Worm (Caenorhabditis elegans) whole organism, late embryonic: ENCODE data around the gene C06G3.3.

Experiments
- C38D4.7 ChIP-seq: fragments of 200-800 bp; sonication (Bioruptor generic); optimal IDR thresholded peaks from 2 replicates; lab custom pipeline; 2018; ENCODE audit warnings: mild to moderate bottlenecking, missing genetic modification characterization, moderate library complexity, missing compliant biosample characterization
- F13H6.1 ChIP-seq: sonication (generic microtip); optimal IDR thresholded peaks from 2 replicates; lab custom pipeline; 2016; ENCODE audit warnings: missing genetic modification characterization, missing compliant biosample characterization
- K02D7.2 ChIP-seq: sonication (generic microtip); optimal IDR thresholded peaks from 2 replicates; lab custom pipeline; 2017; ENCODE audit warnings: mild to moderate bottlenecking, missing genetic modification characterization, missing compliant biosample characterization
- T23F11.4 ChIP-seq: fragments of 200-800 bp; sonication (Bioruptor generic); optimal IDR thresholded peaks from 2 replicates; lab custom pipeline; 2018; ENCODE audit warnings: mild to moderate bottlenecking, missing genetic modification characterization, missing compliant biosample characterization
- ahr-1 ChIP-seq: sonication (generic microtip); optimal IDR thresholded peaks from 2 replicates; lab custom pipeline; 2016; ENCODE audit warnings: missing genetic modification characterization, missing compliant biosample characterization
- ceh-14 ChIP-seq: sonication (generic microtip); optimal IDR thresholded peaks from 2 replicates; lab custom pipeline; 2016; ENCODE audit warnings: missing genotype, missing genetic modification characterization, missing compliant biosample characterization
- ceh-18 ChIP-seq: sonication (generic microtip); optimal IDR thresholded peaks from 2 replicates; lab custom pipeline; 2016; ENCODE audit warnings: missing genetic modification characterization, missing compliant biosample characterization
- ceh-2 ChIP-seq: sonication (generic microtip); optimal IDR thresholded peaks from 2 replicates; lab custom pipeline; 2016; ENCODE audit warnings: missing genotype, missing genetic modification characterization, missing compliant biosample characterization
- ceh-22 ChIP-seq: sonication (generic microtip); optimal IDR thresholded peaks from 2 replicates; lab custom pipeline; 2017; ENCODE audit warnings: missing biosample characterization, missing genetic modification characterization
- ceh-30 ChIP-seq: fragments of 150-350 bp; optimal IDR thresholded peaks from 2 replicates; lab custom pipeline; 2014; ENCODE audit warnings: missing biosample characterization, missing genetic modification characterization
- ceh-31 ChIP-seq: sonication (generic microtip); optimal IDR thresholded peaks from 2 replicates; lab custom pipeline; 2016; ENCODE audit warnings: missing genetic modification characterization, missing compliant biosample characterization
- ceh-34 ChIP-seq: sonication (generic microtip); optimal IDR thresholded peaks from 2 replicates; lab custom pipeline; 2016; ENCODE audit warnings: mild to moderate bottlenecking, missing genetic modification characterization, missing compliant biosample characterization
- ceh-45 ChIP-seq: fragments of 200-800 bp; sonication (Bioruptor generic); IDR thresholded peaks from 2 replicates; pipeline ENCODE4 v1.3.6; 2022; ENCODE audit warnings: missing genetic modification reagents, missing genetic modification characterization, missing compliant biosample characterization
- ceh-6 ChIP-seq: fragments of 200-800 bp; sonication (Bioruptor generic); optimal IDR thresholded peaks from 2 replicates; lab custom pipeline; 2018; ENCODE audit warnings: mild to moderate bottlenecking, missing genetic modification characterization, missing compliant biosample characterization
- che-1 ChIP-seq: sonication (generic microtip); optimal IDR thresholded peaks from 2 replicates; lab custom pipeline; 2016; ENCODE audit warnings: mild to moderate bottlenecking, missing genetic modification characterization, missing compliant biosample characterization
- dve-1 ChIP-seq: sonication (generic microtip); optimal IDR thresholded peaks from 2 replicates; lab custom pipeline; 2017; ENCODE audit warnings: antibody characterized with exemption, mild to moderate bottlenecking, missing genetic modification characterization, missing compliant biosample characterization
- elt-2 ChIP-seq: sonication (generic microtip); optimal IDR thresholded peaks from 2 replicates; lab custom pipeline; 2016; ENCODE audit warnings: missing genetic modification reagents, missing genetic modification characterization, missing compliant biosample characterization
- ets-4 ChIP-seq: sonication (generic microtip); optimal IDR thresholded peaks from 2 replicates; lab custom pipeline; 2016; ENCODE audit warnings: missing genetic modification characterization, missing compliant biosample characterization
- eyg-1 ChIP-seq: sonication (generic microtip); optimal IDR thresholded peaks from 2 replicates; lab custom pipeline; 2016; ENCODE audit warnings: missing genotype, missing genetic modification characterization, missing compliant biosample characterization
- fax-1 ChIP-seq: sonication (generic microtip); optimal IDR thresholded peaks from 2 replicates; lab custom pipeline; 2016; ENCODE audit warnings: missing genotype, missing genetic modification characterization, missing compliant biosample characterization
- fkh-10 ChIP-seq: fragments of 150-350 bp; optimal IDR thresholded peaks from 2 replicates; lab custom pipeline; 2014; ENCODE audit warnings: missing biosample characterization, missing genetic modification reagents, missing genetic modification characterization
- fkh-6 ChIP-seq: sonication (generic microtip); optimal IDR thresholded peaks from 2 replicates; lab custom pipeline; 2016; ENCODE audit warnings: missing genetic modification characterization, missing compliant biosample characterization
- gmeb-2 ChIP-seq: sonication (generic microtip); optimal IDR thresholded peaks from 2 replicates; lab custom pipeline; 2016; ENCODE audit warnings: missing genetic modification characterization, inconsistent platforms, missing compliant biosample characterization
- hlh-15 ChIP-seq: sonication (generic microtip); optimal IDR thresholded peaks from 2 replicates; lab custom pipeline; 2016; ENCODE audit warnings: missing genetic modification characterization, missing compliant biosample characterization
- hlh-30 ChIP-seq: sonication (generic microtip); optimal IDR thresholded peaks from 2 replicates; lab custom pipeline; 2017; ENCODE audit warnings: antibody characterized with exemption, missing genetic modification characterization, missing compliant biosample characterization; ENCODE audit not compliant: insufficient read depth
- hlh-6 ChIP-seq: sonication (generic microtip); optimal IDR thresholded peaks from 2 replicates; lab custom pipeline; 2016; ENCODE audit warnings: missing genotype, missing genetic modification characterization, missing compliant biosample characterization
- lim-6 ChIP-seq: sonication (generic microtip); optimal IDR thresholded peaks from 2 replicates; lab custom pipeline; 2016; ENCODE audit warnings: missing genetic modification characterization, missing compliant biosample characterization
- lin-11 ChIP-seq: fragments of 200-800 bp; sonication (Bioruptor generic); optimal IDR thresholded peaks from 2 replicates; lab custom pipeline; 2018; ENCODE audit warnings: mild to moderate bottlenecking, missing genetic modification characterization, missing compliant biosample characterization
- nfya-1 ChIP-seq: sonication (generic microtip); optimal IDR thresholded peaks from 2 replicates; lab custom pipeline; 2017; ENCODE audit warnings: missing genetic modification characterization, mild to moderate bottlenecking, missing compliant biosample characterization, antibody characterized with exemption, moderate library complexity
- nhr-11 ChIP-seq: fragments of 150-350 bp; optimal IDR thresholded peaks from 2 replicates; lab custom pipeline; 2014; ENCODE audit warnings: missing biosample characterization, missing genetic modification characterization
- npax-4 ChIP-seq: sonication (generic microtip); optimal IDR thresholded peaks from 2 replicates; lab custom pipeline; 2016; ENCODE audit warnings: missing genetic modification characterization, missing compliant biosample characterization
- odd-2 ChIP-seq: sonication (generic microtip); optimal IDR thresholded peaks from 2 replicates; lab custom pipeline; 2017; ENCODE audit warnings: antibody characterized with exemption, mild to moderate bottlenecking, missing genetic modification characterization, missing compliant biosample characterization
- pag-3 ChIP-seq: sonication (generic microtip); optimal IDR thresholded peaks from 2 replicates; lab custom pipeline; 2016; ENCODE audit warnings: missing compliant biosample characterization, missing genetic modification characterization, borderline replicate concordance
- pax-1 ChIP-seq: fragments of 150-350 bp; optimal IDR thresholded peaks from 2 replicates; lab custom pipeline; 2014; ENCODE audit warnings: missing biosample characterization, missing genetic modification characterization
- pha-2 ChIP-seq: sonication (generic microtip); optimal IDR thresholded peaks from 2 replicates; lab custom pipeline; 2017; ENCODE audit warnings: mild to moderate bottlenecking, missing genetic modification characterization, missing compliant biosample characterization
- pros-1 ChIP-seq: fragments of 150-350 bp; optimal IDR thresholded peaks from 2 replicates; lab custom pipeline; 2014; ENCODE audit warnings: missing biosample characterization, missing genetic modification reagents, missing genetic modification characterization
- ref-2 ChIP-seq: sonication (generic microtip); optimal IDR thresholded peaks from 2 replicates; lab custom pipeline; 2016; ENCODE audit warnings: missing genetic modification characterization, missing compliant biosample characterization
- syd-9 ChIP-seq: sonication (generic microtip); optimal IDR thresholded peaks from 2 replicates; lab custom pipeline; 2016; ENCODE audit warnings: mild to moderate bottlenecking, missing genetic modification characterization, moderate library complexity, missing compliant biosample characterization
- tbx-2 ChIP-seq: sonication (generic microtip); optimal IDR thresholded peaks from 2 replicates; lab custom pipeline; 2016; ENCODE audit warnings: missing genetic modification characterization, missing compliant biosample characterization
- tbx-7 ChIP-seq: sonication (generic microtip); optimal IDR thresholded peaks from 2 replicates; lab custom pipeline; 2016; ENCODE audit warnings: missing genotype, missing genetic modification characterization, missing compliant biosample characterization
- ttx-3 ChIP-seq: sonication (generic microtip); optimal IDR thresholded peaks from 2 replicates; lab custom pipeline; 2016; ENCODE audit warnings: missing genetic modification reagents, missing genetic modification characterization, missing compliant biosample characterization
- unc-42 ChIP-seq: sonication (generic microtip); optimal IDR thresholded peaks from 2 replicates; lab custom pipeline; 2016; ENCODE audit warnings: missing genotype, missing genetic modification characterization, missing compliant biosample characterization
- unc-55 ChIP-seq: sonication (generic microtip); optimal IDR thresholded peaks from 2 replicates; lab custom pipeline; 2017; ENCODE audit warnings: missing biosample characterization, missing genetic modification reagents, missing genetic modification characterization
- unc-86 ChIP-seq: sonication (generic microtip); optimal IDR thresholded peaks from 2 replicates; lab custom pipeline; 2016; ENCODE audit warnings: missing genetic modification characterization, missing compliant biosample characterization
- zip-5 ChIP-seq: sonication (generic microtip); optimal IDR thresholded peaks from 2 replicates; lab custom pipeline; 2016; ENCODE audit warnings: missing genetic modification characterization, missing compliant biosample characterization

C06G3.3 gene

ce11 chrIV:7011728-7012127 lies 24.2 kb upstream of the C06G3.3 start, which contains the start of gene trxr-1:
trxr-1 (plus strand) TSS chrIV:7011954.
- TF ChIP-seq fkh-6 (tag; lab: Kevin White, UChicago) = no peak
- no peak for TF ChIP-seq syd-9 (tag; lab: Kevin White, UChicago)
- no peak for TF ChIP-seq ceh-45 (GFP tag; lab: Robert Waterston, UW)
- no peak for TF ChIP-seq ets-4 (tag; lab: Kevin White, UChicago)
- TF ChIP-seq pros-1 (tag; lab: Kevin White, UChicago) = no peak
- TF ChIP-seq pax-1 (tag; lab: Kevin White, UChicago) = no peak
- TF ChIP-seq fax-1 (tag; lab: Kevin White, UChicago) = no peak
- no peak for TF ChIP-seq ref-2 (tag; lab: Kevin White, UChicago)
- TF ChIP-seq lin-11 (tag; lab: Kevin White, UChicago) = no peak
- no peak for TF ChIP-seq pag-3 (tag; lab: Kevin White, UChicago)
- TF ChIP-seq tbx-2 (tag; lab: Kevin White, UChicago) = no peak
- no peak for TF ChIP-seq dve-1 (tag; lab: Kevin White, UChicago)
- TF ChIP-seq ttx-3 = no peak
- no peak for TF ChIP-seq unc-86 (tag; lab: Kevin White, UChicago)
- TF ChIP-seq eyg-1 = no peak

ce11 chrIV:7012214-7012613 lies 23.7 kb upstream of the C06G3.3 start:
- TF ChIP-seq syd-9 (tag; lab: Kevin White, UChicago) (no peak), C38D4.7 (GFP tag; lab: Kevin White, UChicago) (no peak), unc-42 (tag; lab: Kevin White, UChicago) (no peak), hlh-6 (tag; lab: Kevin White, UChicago) (no peak), ceh-22 (no peak), ets-4 (tag; lab: Kevin White, UChicago) (no peak)

- TF ChIP-seq T23F11.4 (GFP tag; lab: Kevin White, UChicago) (no peak), ceh-45 (GFP tag; lab: Robert Waterston, UW) (no peak), ttx-3 (no peak), elt-2 (tag; lab: Kevin White, UChicago) (no peak), ceh-18 (tag; lab: Kevin White, UChicago) (no peak), gmeb-2 (tag; lab: Kevin White, UChicago) (no peak), npax-4 (tag; lab: Kevin White, UChicago) (no peak), zip-5 (tag; lab: Kevin White, UChicago) (no peak), che-1 (tag; lab: Kevin White, UChicago) (no peak), ceh-30 (tag; lab: Kevin White, UChicago) (no peak), pha-2 (tag; lab: Kevin White, UChicago) (no peak), ceh-34 (tag; lab: Kevin White, UChicago) (no peak), pag-3 (tag; lab: Kevin White, UChicago) (no peak), dve-1 (tag; lab: Kevin White, UChicago) (no peak), fkh-6 (tag; lab: Kevin White, UChicago) (no peak), ceh-14 (no peak), odd-2 (no peak), hlh-30 (tag; lab: Kevin White, UChicago) (no peak)
- TF ChIP-seq, all 69 proteins: peak for 0
Observed at ce11 chrIV:7012731-7013445, 23.0 kb upstream of the C06G3.3 start.

- no peak for TF ChIP-seq nhr-11 (tag; lab: Kevin White, UChicago)
- no peak for TF ChIP-seq tbx-7 (tag; lab: Kevin White, UChicago)
- TF ChIP-seq pros-1 (tag; lab: Kevin White, UChicago) = no peak
- TF ChIP-seq F13H6.1 (tag; lab: Kevin White, UChicago) = no peak
- peak; percentile 14 for TF ChIP-seq dve-1 (tag; lab: Kevin White, UChicago)
- TF ChIP-seq ahr-1 (tag; lab: Kevin White, UChicago) = no peak
- TF ChIP-seq ceh-31 (tag; lab: Kevin White, UChicago) = peak; percentile 33
- peak; percentile 13 for TF ChIP-seq ceh-34 (tag; lab: Kevin White, UChicago)
- TF ChIP-seq fkh-10 = no peak
- TF ChIP-seq nfya-1 (tag; lab: Kevin White, UChicago) = peak; percentile 61
- no peak for TF ChIP-seq npax-4 (tag; lab: Kevin White, UChicago)
- TF ChIP-seq ceh-30 (tag; lab: Kevin White, UChicago) = no peak
- no peak for TF ChIP-seq lim-6 (tag; lab: Kevin White, UChicago)
- TF ChIP-seq unc-55 (GFP tag; lab: Kevin White, UChicago) = peak; percentile 81
- no peak for TF ChIP-seq ceh-6 (GFP tag; lab: Kevin White, UChicago)
- peak; percentile 52 for TF ChIP-seq unc-42 (tag; lab: Kevin White, UChicago)
- no peak for TF ChIP-seq K02D7.2 (tag; lab: Kevin White, UChicago)
- no peak for TF ChIP-seq unc-86 (tag; lab: Kevin White, UChicago)
- TF ChIP-seq ceh-22 = no peak
- no peak for TF ChIP-seq hlh-15
- peak; percentile 11 for TF ChIP-seq tbx-2 (tag; lab: Kevin White, UChicago)
- no peak for TF ChIP-seq ceh-2 (tag; lab: Kevin White, UChicago)
Observed at ce11 chrIV:7016502-7016901, 19.4 kb upstream of the C06G3.3 start.
